Fruit fly (Drosophila melanogaster): ENCODE results near the gene CG17202.
"Not testable (repeated sequence)": the region's sequence is repeated elsewhere in the genome, so short reads cannot be mapped to it uniquely, and the experiment has no call there.

Gene CG17202

dm6 chr3R:12451888-12452514, 29.4 kb downstream of the CG17202 start, which contains the start of gene CG5509:
TSS of gene CG5509 (plus strand) at chr3R:12452464.
- no peak for TF ChIP-seq noc (tag; optimal IDR thresholded peaks at IDR 0.05)

DNA sequence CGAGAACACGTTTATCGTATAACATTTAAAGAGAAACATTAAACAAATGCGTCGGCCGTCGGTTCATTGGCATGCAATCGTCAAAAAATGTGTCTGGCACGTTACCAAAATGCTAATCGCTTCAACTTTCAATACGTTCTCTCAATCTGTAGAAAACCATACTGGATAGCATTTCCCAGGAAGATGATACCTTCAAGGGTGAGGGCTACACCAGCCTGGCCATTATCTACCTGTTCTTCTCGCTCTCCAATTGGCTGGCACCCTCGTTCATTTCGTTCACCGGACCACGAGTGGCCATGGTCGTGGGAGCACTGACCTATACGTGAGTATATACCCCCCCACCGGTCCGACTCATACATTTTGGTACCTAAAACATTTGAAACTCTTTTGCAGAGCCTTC, 31.9 kb downstream of the CG17202 start:
- TF ChIP-seq noc (tag; optimal IDR thresholded peaks at IDR 0.05): no peak

dm6 chr3R:12456370-12456940, 33.9 kb downstream of the CG17202 start, which contains the start of gene trus:
TSS of gene trus (plus strand) at chr3R:12456573.
- no peak for TF ChIP-seq noc (tag; optimal IDR thresholded peaks at IDR 0.05)

dm6 chr3R:12459879-12460522, 37.4 kb downstream of the CG17202 start, which contains the start of the genes CG5961 and Polr3C:
TSS of gene CG5961 (minus strand) at chr3R:12460294.
TSS of gene Polr3C (plus strand) at chr3R:12460414.
- no peak for TF ChIP-seq noc (tag; optimal IDR thresholded peaks at IDR 0.05)

- TF ChIP-seq noc (tag; optimal IDR thresholded peaks at IDR 0.05): not testable (repeated sequence)
Observed at dm6 chr3R:12465198-12465597, 42.6 kb downstream of the CG17202 start, which contains the start of gene CG5608. TSS of gene CG5608 (minus strand) at chr3R:12465298.

DNA sequence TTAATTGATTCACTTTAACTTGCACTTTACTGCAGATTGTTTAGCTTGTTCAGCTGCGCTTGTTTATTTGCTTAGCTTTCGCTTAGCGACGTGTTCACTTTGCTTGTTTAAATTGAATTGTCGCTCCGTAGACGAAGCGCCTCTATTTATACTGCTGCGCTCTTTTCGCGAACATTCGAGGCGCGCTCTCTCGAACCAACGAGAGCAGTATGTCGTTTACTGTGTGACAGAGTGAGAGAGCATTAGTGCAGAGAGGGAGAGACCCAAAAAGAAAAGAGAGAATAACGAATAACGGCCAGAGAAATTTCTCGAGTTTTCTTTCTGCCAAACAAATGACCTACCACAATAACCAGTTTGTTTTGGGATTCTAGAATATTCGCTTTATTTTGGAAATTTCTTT, 45.1 kb downstream of the CG17202 start, which contains the start of gene Hsp70Ba:
Gene Hsp70Ba, minus strand, starts transcription at position 102 of the 400 bp plus-strand sequence.
- TF ChIP-seq noc (tag; optimal IDR thresholded peaks at IDR 0.05): not testable (repeated sequence)

Data from whole organism, larva.